Worm (Caenorhabditis elegans) whole organism, late embryonic: ENCODE measurements around the gene F41E7.2.

Experiments
- ceh-24 ChIP-seq: sonication (generic microtip); optimal IDR thresholded peaks from 2 replicates; lab custom pipeline; 2016; ENCODE audit warnings: mild to moderate bottlenecking, missing genetic modification characterization, missing compliant biosample characterization
- nfya-1 ChIP-seq: sonication (generic microtip); optimal IDR thresholded peaks from 2 replicates; lab custom pipeline; 2017; ENCODE audit warnings: missing genetic modification characterization, mild to moderate bottlenecking, missing compliant biosample characterization, antibody characterized with exemption, moderate library complexity
- nhr-11 ChIP-seq: fragments of 150-350 bp; optimal IDR thresholded peaks from 2 replicates; lab custom pipeline; 2014; ENCODE audit warnings: missing biosample characterization, missing genetic modification characterization
- pha-4 ChIP-seq: fragments of 150-350 bp; optimal IDR thresholded peaks from 2 replicates; lab custom pipeline; 2018; ENCODE audit warnings: missing biosample characterization, missing genetic modification reagents, missing genetic modification characterization
- tbx-7 ChIP-seq: sonication (generic microtip); optimal IDR thresholded peaks from 2 replicates; lab custom pipeline; 2016; ENCODE audit warnings: missing genotype, missing genetic modification characterization, missing compliant biosample characterization

DNA sequence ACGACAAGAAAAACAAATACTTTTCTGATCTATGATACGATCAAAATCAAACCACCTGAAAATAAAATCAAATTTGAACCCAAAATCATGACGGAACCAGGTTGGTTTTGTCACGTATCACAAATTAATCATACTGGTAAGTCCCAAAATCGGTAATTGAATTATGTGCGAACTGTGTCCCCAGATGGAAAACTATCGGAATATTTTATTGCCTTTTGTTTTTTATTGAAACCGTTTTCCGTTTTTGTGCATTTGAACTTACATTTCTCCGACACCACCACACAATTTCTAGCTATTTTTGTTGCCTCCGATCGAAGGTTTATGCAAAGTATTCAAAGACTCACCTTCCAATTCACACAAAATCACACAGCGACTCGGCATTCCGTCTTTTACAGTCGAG is at the start of gene F41E7.2:
- TF ChIP-seq nhr-11 (tag; lab: Kevin White, UChicago) (no peak), pha-4 (tag; lab: Kevin White, UChicago) (no peak), nfya-1 (tag; lab: Kevin White, UChicago) (no peak), ceh-24 (no peak), tbx-7 (tag; lab: Kevin White, UChicago) (no peak)
